Fruit fly (Drosophila melanogaster) whole organism, embryonic: ENCODE measurements around the gene dia.

Experiments used
- BEAF-32 ChIP-seq: fragments of 200-800 bp; sonication (Bioruptor generic); optimal IDR thresholded peaks from 3 replicates; lab custom pipeline; 2017; ENCODE audit warnings: missing biosample characterization, missing genetic modification characterization, mild to moderate bottlenecking, moderate library complexity, missing genetic modification reagents
- Bteb2 ChIP-seq: fragments of 200-800 bp; sonication (Bioruptor generic); optimal IDR thresholded peaks from 2 replicates; lab custom pipeline; 2016; ENCODE audit warnings: missing biosample characterization, missing genetic modification characterization
- CG1024 ChIP-seq: fragments of 200-800 bp; sonication (Bioruptor generic); IDR thresholded peaks from 2 replicates; pipeline ENCODE4 v1.3.6; 2022; ENCODE audit warnings: missing biosample characterization, missing genetic modification characterization
- CG10979 ChIP-seq: fragments of 200-800 bp; sonication (Bioruptor generic); optimal IDR thresholded peaks from 2 replicates; lab custom pipeline; 2018; ENCODE audit warnings: missing biosample characterization, mild to moderate bottlenecking, missing genetic modification characterization, moderate library complexity
- CG14014 ChIP-seq: fragments of 200-800 bp; sonication (Bioruptor generic); IDR thresholded peaks from 2 replicates; pipeline ENCODE4 v1.3.6; 2022; ENCODE audit warnings: missing biosample characterization, missing genetic modification characterization
- CG15601 ChIP-seq: fragments of 200-800 bp; sonication (Bioruptor generic); optimal IDR thresholded peaks from 3 replicates; lab custom pipeline; 2019; ENCODE audit warnings: missing biosample characterization, mild to moderate bottlenecking, missing genetic modification characterization, moderate library complexity
- CG1602 ChIP-seq: fragments of 200-800 bp; sonication (Bioruptor generic); optimal IDR thresholded peaks from 3 replicates; lab custom pipeline; 2016; ENCODE audit warnings: missing biosample characterization, missing genetic modification characterization
- CG18476 ChIP-seq: fragments of 200-800 bp; sonication (Bioruptor generic); optimal IDR thresholded peaks from 2 replicates; lab custom pipeline; 2016; ENCODE audit warnings: missing biosample characterization, mild to moderate bottlenecking, missing genetic modification characterization
- CG2129 ChIP-seq: fragments of 200-800 bp; sonication (Bioruptor generic); IDR thresholded peaks from 2 replicates; pipeline ENCODE4 v1.3.6; 2022; ENCODE audit warnings: missing biosample characterization, missing genetic modification characterization; ENCODE audit not compliant: partially characterized antibody
- CG30431 ChIP-seq: fragments of 200-800 bp; sonication (Bioruptor generic); optimal IDR thresholded peaks from 2 replicates; lab custom pipeline; 2017; ENCODE audit warnings: missing biosample characterization, missing genetic modification characterization
- CG3163 ChIP-seq: fragments of 200-800 bp; sonication (Bioruptor generic); optimal IDR thresholded peaks from 3 replicates; lab custom pipeline; 2016; ENCODE audit warnings: missing biosample characterization, missing genetic modification characterization
- CG3281 ChIP-seq: fragments of 200-800 bp; sonication (Bioruptor generic); optimal IDR thresholded peaks from 3 replicates; lab custom pipeline; 2017; ENCODE audit warnings: missing biosample characterization, mild to moderate bottlenecking, missing genetic modification characterization
- CG3407 ChIP-seq: fragments of 200-800 bp; sonication (Bioruptor generic); optimal IDR thresholded peaks from 2 replicates; lab custom pipeline; 2018; ENCODE audit warnings: missing biosample characterization, mild to moderate bottlenecking, missing genetic modification characterization
- CG34376 ChIP-seq: fragments of 200-800 bp; sonication (Bioruptor generic); optimal IDR thresholded peaks from 2 replicates; lab custom pipeline; 2018; ENCODE audit warnings: missing biosample characterization, mild to moderate bottlenecking, missing genetic modification characterization
- CG4424 ChIP-seq: fragments of 200-800 bp; sonication (Bioruptor generic); optimal IDR thresholded peaks from 3 replicates; lab custom pipeline; 2016; ENCODE audit warnings: missing biosample characterization, missing genetic modification characterization
- CG4854 ChIP-seq: fragments of 200-800 bp; sonication (Bioruptor generic); optimal IDR thresholded peaks from 2 replicates; lab custom pipeline; 2016; ENCODE audit warnings: missing biosample characterization, missing genetic modification characterization, inconsistent platforms
- CG6765 ChIP-seq: fragments of 200-800 bp; sonication (Bioruptor generic); optimal IDR thresholded peaks from 3 replicates; lab custom pipeline; 2017; ENCODE audit warnings: missing biosample characterization, mild to moderate bottlenecking, missing genetic modification characterization
- CG6813 ChIP-seq: fragments of 200-800 bp; sonication (Bioruptor generic); optimal IDR thresholded peaks from 2 replicates; lab custom pipeline; 2017; ENCODE audit warnings: missing biosample characterization, missing genetic modification characterization, mild to moderate bottlenecking, moderate library complexity, missing genetic modification reagents
- CG7745 ChIP-seq: fragments of 200-800 bp; sonication (Bioruptor generic); optimal IDR thresholded peaks from 2 replicates; lab custom pipeline; 2018; ENCODE audit warnings: missing biosample characterization, mild to moderate bottlenecking, missing genetic modification characterization, moderate library complexity
- CG8281 ChIP-seq: fragments of 200-800 bp; sonication (Bioruptor generic); optimal IDR thresholded peaks from 2 replicates; lab custom pipeline; 2018; ENCODE audit warnings: missing biosample characterization, mild to moderate bottlenecking, missing genetic modification characterization, moderate library complexity
- CG9437 ChIP-seq: fragments of 200-800 bp; sonication (Bioruptor generic); optimal IDR thresholded peaks from 2 replicates; lab custom pipeline; 2018; ENCODE audit warnings: missing biosample characterization, mild to moderate bottlenecking, missing genetic modification characterization
- CG9817 ChIP-seq: fragments of 200-800 bp; sonication (Bioruptor generic); optimal IDR thresholded peaks from 2 replicates; lab custom pipeline; 2018; ENCODE audit warnings: missing biosample characterization, mild to moderate bottlenecking, missing genetic modification characterization, moderate library complexity
- CG9876 ChIP-seq: fragments of 200-800 bp; sonication (Bioruptor generic); optimal IDR thresholded peaks from 2 replicates; lab custom pipeline; 2016; ENCODE audit warnings: missing biosample characterization, missing genetic modification characterization
- CHES-1-like ChIP-seq: fragments of 200-800 bp; sonication (Bioruptor generic); optimal IDR thresholded peaks from 2 replicates; lab custom pipeline; 2016; ENCODE audit warnings: missing biosample characterization, missing genetic modification characterization
- Dip2 ChIP-seq: fragments of 200-800 bp; sonication (Bioruptor generic); IDR thresholded peaks from 2 replicates; pipeline ENCODE4 v1.3.6; 2022; ENCODE audit warnings: missing biosample characterization, missing genetic modification characterization
- Dip3 ChIP-seq: fragments of 200-800 bp; sonication (Bioruptor generic); optimal IDR thresholded peaks from 3 replicates; lab custom pipeline; 2016; ENCODE audit warnings: missing biosample characterization, missing genetic modification characterization
- Doc3 ChIP-seq: fragments of 200-800 bp; sonication (Bioruptor generic); IDR thresholded peaks from 3 replicates; pipeline ENCODE4 v1.3.6; 2022; ENCODE audit warnings: missing biosample characterization, missing genetic modification characterization; ENCODE audit not compliant: partially characterized antibody
- Elba2 ChIP-seq: fragments of 200-800 bp; sonication (Bioruptor generic); optimal IDR thresholded peaks from 3 replicates; lab custom pipeline; 2016; ENCODE audit warnings: missing biosample characterization, missing genetic modification characterization
- HmgD ChIP-seq: fragments of 200-800 bp; sonication (Bioruptor generic); optimal IDR thresholded peaks from 3 replicates; lab custom pipeline; 2016; ENCODE audit warnings: missing biosample characterization, missing genetic modification characterization
- Mad ChIP-seq: fragments of 200-800 bp; sonication (Bioruptor generic); optimal IDR thresholded peaks from 2 replicates; lab custom pipeline; 2016; ENCODE audit warnings: missing biosample characterization, missing genetic modification characterization
- Med ChIP-seq: fragments of 200-800 bp; sonication (Bioruptor generic); peaks from one replicate; lab custom pipeline; 2016; ENCODE audit warnings: missing biosample characterization, missing genetic modification characterization, mild to moderate bottlenecking, inconsistent platforms, moderate library complexity
- NfI ChIP-seq: fragments of 200-800 bp; sonication (Bioruptor generic); optimal IDR thresholded peaks from 3 replicates; lab custom pipeline; 2018; ENCODE audit warnings: missing biosample characterization, mild to moderate bottlenecking, missing genetic modification characterization, moderate library complexity
- Trl ChIP-seq, 3 experiments: fragments of >200 bp in 2 of 3; fragments of 200-800 bp in 1 of 3; sonication (Bioruptor generic) in 1 of 3; optimal IDR thresholded peaks; 2 replicates in 1 of 3; 3 replicates in 2 of 3; lab custom pipeline; 2016 to 2017; ENCODE audit warnings: missing biosample characterization in 1 of 3, missing genetic modification characterization in 1 of 3
- ase ChIP-seq: fragments of 200-800 bp; sonication (Bioruptor generic); IDR thresholded peaks from 3 replicates; pipeline ENCODE4 v1.3.6; 2022; ENCODE audit warnings: missing biosample characterization, missing genetic modification characterization
- cg ChIP-seq: fragments of 200-800 bp; sonication (Bioruptor generic); optimal IDR thresholded peaks from 3 replicates; lab custom pipeline; 2019; ENCODE audit warnings: missing biosample characterization, mild to moderate bottlenecking, missing genetic modification characterization, moderate library complexity
- chinmo ChIP-seq: fragments of 200-800 bp; sonication (Bioruptor generic); IDR thresholded peaks from 4 replicates; pipeline ENCODE4 v1.3.6; 2022; ENCODE audit warnings: missing biosample characterization, missing genetic modification characterization; ENCODE audit not compliant: partially characterized antibody
- crc ChIP-seq: fragments of 200-800 bp; sonication (Bioruptor generic); optimal IDR thresholded peaks from 2 replicates; lab custom pipeline; 2016; ENCODE audit warnings: missing biosample characterization, missing genetic modification characterization
- eve ChIP-seq, 2 experiments: fragments of >200 bp; optimal IDR thresholded peaks; 2 replicates each; lab custom pipeline; 2017; ENCODE audit warnings: missing biosample characterization in 2 of 2, missing genetic modification characterization in 2 of 2
- gem ChIP-seq: fragments of 200-800 bp; sonication (Bioruptor generic); optimal IDR thresholded peaks from 2 replicates; lab custom pipeline; 2019; ENCODE audit warnings: missing biosample characterization, mild to moderate bottlenecking, missing genetic modification characterization, moderate library complexity
- ham ChIP-seq: fragments of 200-800 bp; sonication (Bioruptor generic); IDR thresholded peaks from 2 replicates; pipeline ENCODE4 v1.3.6; 2022; ENCODE audit warnings: missing biosample characterization, missing genetic modification characterization
- ind ChIP-seq: fragments of 200-800 bp; sonication (Bioruptor generic); optimal IDR thresholded peaks from 3 replicates; lab custom pipeline; 2016; ENCODE audit warnings: missing biosample characterization, missing genetic modification characterization
- kah ChIP-seq: fragments of 200-800 bp; sonication (Bioruptor generic); optimal IDR thresholded peaks from 2 replicates; lab custom pipeline; 2018; ENCODE audit warnings: missing biosample characterization, mild to moderate bottlenecking, missing genetic modification characterization
- klu ChIP-seq: fragments of 200-800 bp; sonication (Bioruptor generic); IDR thresholded peaks from 2 replicates; pipeline ENCODE4 v1.3.6; 2022; ENCODE audit warnings: missing biosample characterization, missing genetic modification characterization
- lmd ChIP-seq: fragments of 200-800 bp; sonication (Bioruptor generic); IDR thresholded peaks from 2 replicates; pipeline ENCODE4 v1.3.6; 2022; ENCODE audit warnings: missing biosample characterization, missing genetic modification characterization
- nmo ChIP-seq: fragments of 200-800 bp; sonication (Bioruptor generic); optimal IDR thresholded peaks from 2 replicates; lab custom pipeline; 2018; ENCODE audit warnings: missing biosample characterization, mild to moderate bottlenecking, missing genetic modification characterization, moderate library complexity
- onecut ChIP-seq: fragments of 200-800 bp; sonication (Bioruptor generic); IDR thresholded peaks from 2 replicates; pipeline ENCODE4 v1.3.6; 2022; ENCODE audit warnings: missing biosample characterization, missing genetic modification characterization
- otp ChIP-seq: fragments of 200-800 bp; sonication (Bioruptor generic); IDR thresholded peaks from 3 replicates; pipeline ENCODE4, ENCODE4 v1.3.6; 2022; ENCODE audit warnings: missing biosample characterization, missing genetic modification characterization
- pros ChIP-seq: fragments of 200-800 bp; sonication (Bioruptor generic); optimal IDR thresholded peaks from 3 replicates; lab custom pipeline; 2019; ENCODE audit warnings: missing biosample characterization, mild to moderate bottlenecking, missing genetic modification characterization, moderate library complexity
- sima ChIP-seq: fragments of 200-800 bp; sonication (Bioruptor generic); optimal IDR thresholded peaks from 2 replicates; lab custom pipeline; 2016; ENCODE audit warnings: missing biosample characterization, missing genetic modification characterization
- trh ChIP-seq: fragments of 200-800 bp; sonication (Bioruptor generic); optimal IDR thresholded peaks from 2 replicates; lab custom pipeline; 2016; ENCODE audit warnings: missing biosample characterization, missing genetic modification characterization

dia gene

dm6 chr2L:20805624-20806339 lies 47.8 kb downstream of the dia start (continued):
- TF ChIP-seq cg (GFP tag; lab: Kevin White, UChicago) (no peak), CG3281 (GFP tag; lab: Kevin White, UChicago) (peak; percentile 96), CG4424 (GFP tag; lab: Kevin White, UChicago) (peak; percentile 95), ham (peak; percentile 88), CG9876 (GFP tag; lab: Kevin White, UChicago) (peak; percentile 34), CHES-1-like (GFP tag; lab: Kevin White, UChicago) (peak; percentile 71), CG10979 (tag; lab: Kevin White, UChicago) (peak; percentile 94), CG9437 (GFP tag; lab: Kevin White, UChicago) (peak; percentile 92), pros (peak; percentile 9), nmo (GFP tag; lab: Kevin White, UChicago) (peak; percentile 96), CG14014 (GFP tag; lab: Robert Waterston, UW) (peak; percentile 96), CG3163 (GFP tag; lab: Kevin White, UChicago) (peak; percentile 7), Doc3 (GFP tag; lab: Robert Waterston, UW) (0 out of 3 replicates have a peak, but pooled peaks have one; percentile 32), Dip2 (GFP tag; lab: Robert Waterston, UW) (peak; percentile 61), sima (GFP tag; lab: Kevin White, UChicago) (peak; percentile 48), eve (GFP tag; optimal IDR thresholded peaks at IDR 0.05; lab: Kevin White, UChicago) (peak in 1 of 2 experiments; percentile 96), Elba2 (peak; percentile 18), ase (peak; percentile 93), CG1024 (peak; percentile 69), CG2129 (GFP tag; lab: Robert Waterston, UW) (no peak), CG9817 (peak; percentile 92), CG1602 (GFP tag; lab: Kevin White, UChicago) (peak; percentile 94), CG6765 (peak; percentile 93), CG6813 (GFP tag; lab: Kevin White, UChicago) (peak; percentile 95), CG3407 (peak; percentile 91)

DNA sequence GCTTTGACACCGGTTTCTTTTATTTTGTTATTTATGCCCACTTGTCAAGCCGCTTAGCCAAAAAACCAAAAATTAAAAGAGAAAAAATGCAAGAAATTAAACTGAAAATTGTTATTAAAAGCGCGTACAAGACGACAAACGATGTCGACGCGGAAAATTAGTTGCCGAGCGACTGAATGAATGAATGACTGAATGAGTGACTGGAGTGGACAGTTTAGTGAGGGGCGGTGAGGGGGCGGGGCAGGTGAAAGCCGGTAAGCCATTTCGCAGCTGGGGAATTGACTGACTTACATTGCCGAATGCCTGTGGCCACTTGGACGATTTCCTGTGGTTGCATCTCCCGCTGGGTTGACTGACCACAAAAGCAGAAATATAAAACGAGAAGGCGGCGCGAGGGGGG lies 48.7 kb downstream of the dia start:
- TF ChIP-seq lmd (GFP tag; lab: Robert Waterston, UW): no peak
- TF ChIP-seq Dip3 (GFP tag; lab: Kevin White, UChicago): no peak
- TF ChIP-seq kah (GFP tag; lab: Kevin White, UChicago): no peak
- TF ChIP-seq CG15601: no peak
- TF ChIP-seq CG7745 (tag; lab: Kevin White, UChicago): no peak
- no peak for TF ChIP-seq trh (GFP tag; lab: Kevin White, UChicago)
- TF ChIP-seq CG34376 (GFP tag; lab: Kevin White, UChicago): no peak
- TF ChIP-seq HmgD (GFP tag; lab: Kevin White, UChicago): no peak
- TF ChIP-seq NfI (GFP tag; lab: Kevin White, UChicago): no peak
- no peak for TF ChIP-seq Bteb2 (GFP tag; lab: Kevin White, UChicago)
- no peak for TF ChIP-seq gem (tag; lab: Kevin White, UChicago)
- TF ChIP-seq BEAF-32 (GFP tag; lab: Kevin White, UChicago): no peak
- TF ChIP-seq chinmo (GFP tag; lab: Robert Waterston, UW): 0 out of 4 replicates have a peak, but pooled peaks have one; percentile 37
- no peak for TF ChIP-seq ind
- TF ChIP-seq klu (GFP tag; lab: Robert Waterston, UW): 0 out of 2 replicates have a peak, but pooled peaks have one; percentile 8
- TF ChIP-seq CG18476: no peak
- TF ChIP-seq onecut (GFP tag; lab: Robert Waterston, UW): no peak
- no peak for TF ChIP-seq Trl (optimal IDR thresholded peaks at IDR 0.05; lab: Kevin White, UChicago)
- TF ChIP-seq Trl (GFP tag; optimal IDR thresholded peaks at IDR 0.05; lab: Kevin White, UChicago): no peak
- no peak for TF ChIP-seq CG4854 (GFP tag; lab: Kevin White, UChicago)
- TF ChIP-seq Mad (GFP tag; lab: Kevin White, UChicago): no peak
- TF ChIP-seq CG30431 (GFP tag; lab: Kevin White, UChicago): no peak
- TF ChIP-seq Med: peak; percentile 67
- TF ChIP-seq crc (GFP tag; lab: Kevin White, UChicago): no peak
- peak; percentile 91 for TF ChIP-seq CG8281 (tag; lab: Kevin White, UChicago)
- no peak for TF ChIP-seq otp (GFP tag; lab: Robert Waterston, UW)
